Worm (Caenorhabditis elegans): Measurements from ENCODE around the gene pfas-1.
A peak's percentile ranks its signal among the peaks of the same experiment; 100 is the strongest.

The pfas-1 gene

DNA sequence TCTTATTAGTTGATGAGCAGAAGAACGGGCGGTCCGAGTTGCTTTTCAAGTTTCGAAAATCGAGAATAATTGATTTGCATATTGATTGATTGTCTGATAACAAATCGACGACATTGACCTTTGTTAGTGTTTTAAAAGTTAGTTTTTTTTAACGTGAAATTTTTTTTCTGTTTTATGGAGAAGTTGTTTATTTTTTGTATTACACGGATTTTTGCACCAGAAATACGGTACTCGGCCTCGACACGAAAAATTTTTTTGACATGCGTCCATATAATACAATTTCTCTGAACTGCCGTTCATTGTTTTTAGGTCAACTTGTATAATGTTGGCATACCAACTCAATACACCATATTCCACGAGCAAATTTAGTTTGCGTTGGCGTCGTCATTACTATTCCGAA, 12.3 kb upstream of the pfas-1 start, which contains the start of gene T23F11.2:
TSS of gene T23F11.2 (minus strand) at position 101 of the 400 bp plus-strand sequence.
- TF ChIP-seq ceh-20 (GFP tag; IDR thresholded peaks at IDR 0.05) (no peak), nhr-11 (tag; optimal IDR thresholded peaks at IDR 0.05) (no peak), gei-8 (GFP tag; optimal IDR thresholded peaks at IDR 0.05) (no peak), ztf-11 (tag; optimal IDR thresholded peaks at IDR 0.05) (no peak), snpc-4 (tag; optimal IDR thresholded peaks at IDR 0.05) (no peak), nhr-102 (tag; optimal IDR thresholded peaks at IDR 0.05) (no peak), lim-7 (GFP tag; IDR thresholded peaks at IDR 0.05) (no peak), zip-11 (GFP tag; IDR thresholded peaks at IDR 0.05) (no peak), nhr-111 (GFP tag; optimal IDR thresholded peaks at IDR 0.05) (no peak), zag-1 (tag; optimal IDR thresholded peaks at IDR 0.05) (no peak), lin-15B (tag; optimal IDR thresholded peaks at IDR 0.05) (no peak), F26F4.8 (GFP tag; conservative IDR thresholded peaks at IDR 0.05) (no peak), F49E8.2 (tag; optimal IDR thresholded peaks at IDR 0.05; ENCODE audit: borderline replicate concordance) (no peak), sdz-12 (GFP tag; optimal IDR thresholded peaks at IDR 0.05) (no peak), spr-1 (tag; optimal IDR thresholded peaks at IDR 0.05) (no peak), Y5F2A.4 (GFP tag; optimal IDR thresholded peaks at IDR 0.05) (no peak)

DNA sequence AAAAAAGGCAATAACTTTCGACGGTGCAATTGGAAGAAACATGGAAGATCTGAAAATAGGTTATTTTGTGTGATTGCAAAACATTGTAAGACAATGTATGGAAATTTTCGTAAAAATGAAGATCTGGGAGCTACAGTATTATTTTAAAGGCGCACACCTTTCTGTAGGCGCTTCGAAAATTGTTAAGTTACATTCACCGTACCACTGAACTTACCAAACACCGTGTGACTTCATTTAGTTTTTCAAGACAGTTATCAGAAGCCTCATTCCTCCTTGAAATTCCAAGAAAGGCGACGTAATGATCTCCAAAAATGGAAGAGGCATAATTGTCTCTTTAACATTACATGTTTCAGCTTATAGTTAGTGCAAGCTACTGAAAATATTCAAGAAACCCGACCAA, 10.8 kb upstream of the pfas-1 start:
- TF ChIP-seq nhr-111 (GFP tag; optimal IDR thresholded peaks at IDR 0.05) (no peak), arid-1 (GFP tag; conservative IDR thresholded peaks at IDR 0.05) (peak; percentile 11; the same call in 1 of the 2 replicates), ztf-7 (tag; optimal IDR thresholded peaks at IDR 0.05) (no peak), lin-39 (tag; optimal IDR thresholded peaks at IDR 0.05) (no peak), gei-8 (GFP tag; optimal IDR thresholded peaks at IDR 0.05) (no peak), zfp-3 (GFP tag; conservative IDR thresholded peaks at IDR 0.05) (peak; percentile 70; the same call in 1 of the 2 replicates), nhr-102 (tag; optimal IDR thresholded peaks at IDR 0.05) (peak; percentile 49), daf-16 (GFP tag; optimal IDR thresholded peaks at IDR 0.05) (peak in 1 of 2 experiments; percentile 44), daf-16 (tag; optimal IDR thresholded peaks at IDR 0.05) (no peak), lin-1 (GFP tag; IDR thresholded peaks at IDR 0.05) (no peak), snpc-4 (tag; optimal IDR thresholded peaks at IDR 0.05) (no peak), ctbp-1 (GFP tag; IDR thresholded peaks at IDR 0.05) (no peak), fkh-10 (GFP tag; optimal IDR thresholded peaks at IDR 0.05) (no peak), lim-7 (GFP tag; IDR thresholded peaks at IDR 0.05) (0 out of 2 replicates have a peak, but pooled peaks have one; percentile 17), duxl-1 (tag; optimal IDR thresholded peaks at IDR 0.05; ENCODE audit: poor library complexity) (peak; percentile 71), nhr-42 (GFP tag; IDR thresholded peaks at IDR 0.05) (0 out of 2 replicates have a peak, but pooled peaks have one; percentile 7), nhr-25 (tag; optimal IDR thresholded peaks at IDR 0.05; ENCODE audit: borderline replicate concordance, insufficient read depth) (peak; percentile 25), lin-38 (GFP tag; IDR thresholded peaks at IDR 0.05) (peak; percentile 44), cey-2 (tag; optimal IDR thresholded peaks at IDR 0.05; ENCODE audit: borderline replicate concordance, insufficient read depth) (no peak), nhr-11 (tag; optimal IDR thresholded peaks at IDR 0.05) (no peak), nhr-237 (tag; optimal IDR thresholded peaks at IDR 0.05) (no peak), unc-39 (tag; optimal IDR thresholded peaks at IDR 0.05) (no peak), nhr-48 (tag; optimal IDR thresholded peaks at IDR 0.05) (no peak), madf-5 (GFP tag; IDR thresholded peaks at IDR 0.05) (peak in 1 of 2 experiments; percentile 54; a peak in 1 of 4 replicates), dmd-8 (GFP tag; IDR thresholded peaks at IDR 0.05) (no peak), php-3 (GFP tag; IDR thresholded peaks at IDR 0.05) (peak; percentile 34; the same call in 1 of the 2 replicates), saeg-2 (GFP tag; IDR thresholded peaks at IDR 0.05) (no peak)

DNA sequence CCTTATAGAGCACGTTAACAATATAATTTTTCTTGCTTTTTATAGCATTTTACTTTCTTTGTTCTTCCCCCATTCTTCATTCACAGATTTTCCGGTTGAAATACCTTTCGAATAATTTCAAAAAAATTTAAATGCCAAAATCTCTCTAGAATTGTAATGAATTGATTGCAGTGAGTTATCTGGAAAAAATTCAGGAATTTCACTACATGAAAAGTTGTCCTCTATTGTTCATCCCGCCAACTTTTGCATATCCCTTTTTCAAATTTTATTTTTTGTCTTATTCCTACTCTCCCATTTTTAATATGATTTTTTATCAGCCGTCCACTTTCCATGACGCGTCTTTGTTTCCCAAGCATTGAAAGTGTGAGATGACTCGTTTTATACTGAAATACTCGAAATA, 10.3 kb upstream of the pfas-1 start:
- TF ChIP-seq unc-62 (GFP tag; optimal IDR thresholded peaks at IDR 0.05 in 1 of 2) = peak in 1 of 2 experiments; percentile 50
- no peak for TF ChIP-seq unc-62 (tag; optimal IDR thresholded peaks at IDR 0.05)
- TF ChIP-seq mep-1 (tag; optimal IDR thresholded peaks at IDR 0.05) = peak; percentile 41
- TF ChIP-seq Y105C5A.15 (GFP tag; IDR thresholded peaks at IDR 0.05) = no peak
- TF ChIP-seq mes-2 (tag; optimal IDR thresholded peaks at IDR 0.05; ENCODE audit: poor library complexity, severe bottlenecking) = peak; percentile 17
- TF ChIP-seq nhr-111 (GFP tag; optimal IDR thresholded peaks at IDR 0.05) = peak; percentile 35
- peak in 1 of 2 experiments; percentile 6; a peak in 1 of 4 replicates for TF ChIP-seq madf-5 (GFP tag; IDR thresholded peaks at IDR 0.05)
- TF ChIP-seq F10B5.3 (tag; optimal IDR thresholded peaks at IDR 0.05) = no peak

Data from whole organism, L4 larva.